Worm (Caenorhabditis elegans) whole organism, L3 larva: ENCODE measurements around the gene F59B2.8.

Experiments
- fos-1 ChIP-seq: fragments of 150-350 bp; optimal IDR thresholded peaks from 2 replicates; lab custom pipeline; 2014; ENCODE audit warnings: missing biosample characterization, missing genetic modification characterization
- nfya-1 ChIP-seq: sonication (generic microtip); optimal IDR thresholded peaks from 2 replicates; lab custom pipeline; 2017; ENCODE audit warnings: missing genetic modification characterization, mild to moderate bottlenecking, missing compliant biosample characterization, antibody characterized with exemption, moderate library complexity; ENCODE audit not compliant: insufficient read depth
- nhr-11 ChIP-seq: fragments of 150-350 bp; optimal IDR thresholded peaks from 2 replicates; lab custom pipeline; 2014; ENCODE audit warnings: missing biosample characterization, missing genetic modification characterization

- TF ChIP-seq nfya-1 (tag; lab: Kevin White, UChicago) (no peak), fos-1 (tag; lab: Kevin White, UChicago) (no peak), nhr-11 (tag; lab: Kevin White, UChicago) (no peak)
Measured at ce11 chrIII:8985461-8985860, 24.5 kb downstream of the F59B2.8 start.
